Worm (Caenorhabditis elegans) whole organism, mixed stage, embryonic: ENCODE results near the gene Y42A5A.5.

Experiments
- bed-3 ChIP-seq: fragments of 200-800 bp; sonication (Bioruptor generic); optimal IDR thresholded peaks from 3 replicates; lab custom pipeline; 2018; ENCODE audit warnings: mild to moderate bottlenecking, missing genetic modification characterization, moderate library complexity, missing compliant biosample characterization
- ceh-39 ChIP-seq: fragments of 150-350 bp; optimal IDR thresholded peaks from 2 replicates; lab custom pipeline; 2014; ENCODE audit warnings: missing biosample characterization, missing genetic modification characterization
- ceh-43 ChIP-seq: fragments of 200-800 bp; sonication (Bioruptor generic); optimal IDR thresholded peaks from 2 replicates; lab custom pipeline; 2018; ENCODE audit warnings: mild to moderate bottlenecking, missing genetic modification characterization, moderate library complexity, missing compliant biosample characterization
- drap-1 ChIP-seq: fragments of 200-800 bp; sonication (Bioruptor generic); optimal IDR thresholded peaks from 3 replicates; lab custom pipeline; 2018; ENCODE audit warnings: mild to moderate bottlenecking, missing genetic modification characterization, missing compliant biosample characterization
- flh-1 ChIP-seq: fragments of 200-800 bp; sonication (Bioruptor generic); optimal IDR thresholded peaks from 2 replicates; lab custom pipeline; 2018; ENCODE audit warnings: mild to moderate bottlenecking, missing genetic modification characterization, moderate library complexity, missing compliant biosample characterization
- lsy-2 ChIP-seq: fragments of 150-350 bp; optimal IDR thresholded peaks from 2 replicates; lab custom pipeline; 2014; ENCODE audit warnings: missing biosample characterization, missing genetic modification characterization
- mab-5 ChIP-seq: fragments of 150-350 bp; optimal IDR thresholded peaks from 2 replicates; lab custom pipeline; 2014; ENCODE audit warnings: missing biosample characterization, missing genetic modification characterization
- mls-2 ChIP-seq: sonication (generic microtip); optimal IDR thresholded peaks from 2 replicates; lab custom pipeline; 2016; ENCODE audit warnings: mild to moderate bottlenecking, missing genetic modification characterization, moderate library complexity, missing compliant biosample characterization
- nhr-12 ChIP-seq: fragments of 150-350 bp; optimal IDR thresholded peaks from 2 replicates; lab custom pipeline; 2014; ENCODE audit warnings: missing biosample characterization, missing genetic modification characterization
- snpc-4 ChIP-seq: fragments of 150-350 bp; optimal IDR thresholded peaks from 2 replicates; lab custom pipeline; 2014; ENCODE audit warnings: missing biosample characterization, missing genetic modification characterization
- unc-120 ChIP-seq: sonication (generic microtip); optimal IDR thresholded peaks from 2 replicates; lab custom pipeline; 2017; ENCODE audit warnings: missing genetic modification characterization, missing compliant biosample characterization; ENCODE audit not compliant: poor library complexity, severe bottlenecking
- ztf-11 ChIP-seq: fragments of 150-350 bp; optimal IDR thresholded peaks from 2 replicates; lab custom pipeline; 2014; ENCODE audit warnings: missing biosample characterization, missing genetic modification characterization

Y42A5A.5 gene

DNA sequence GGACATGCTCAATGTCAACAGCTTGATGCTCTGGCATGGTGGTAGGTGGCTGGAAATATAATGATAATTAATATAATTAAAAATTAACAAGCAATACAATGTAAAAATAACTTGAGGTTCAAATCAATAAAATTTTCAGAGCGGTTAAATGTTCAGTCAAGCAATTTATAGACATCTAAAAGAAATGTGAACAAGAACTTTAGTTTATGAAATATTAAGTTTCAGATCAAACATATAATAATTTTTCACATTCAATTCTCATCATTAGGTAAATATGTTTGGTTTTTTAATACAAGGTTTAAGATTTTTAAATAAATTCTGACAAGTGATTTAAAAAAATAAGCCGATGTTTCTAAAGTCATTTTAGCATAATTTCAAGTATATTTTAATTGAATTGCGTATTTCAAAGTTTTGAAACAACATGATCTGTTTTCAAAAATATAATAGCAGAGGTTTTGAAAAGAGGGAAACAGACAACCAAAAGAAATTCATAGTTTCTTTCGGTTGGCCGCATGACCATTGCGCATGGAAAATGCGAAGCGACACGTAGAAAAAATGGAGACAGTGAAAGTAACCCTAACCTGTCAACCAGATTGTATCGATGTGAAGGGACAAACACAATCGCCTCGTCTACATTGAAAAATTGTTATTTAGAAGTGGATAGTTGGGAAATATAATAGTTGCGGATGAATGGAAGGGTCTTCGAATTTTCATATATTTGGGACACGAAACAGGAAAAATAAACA, 49.1 kb downstream of the Y42A5A.5 start, which contains the start of gene T04C12.11:
T04C12.11 (minus strand) TSS at position 51 of the 746 bp plus-strand sequence.
- TF ChIP-seq bed-3, result no peak

DNA sequence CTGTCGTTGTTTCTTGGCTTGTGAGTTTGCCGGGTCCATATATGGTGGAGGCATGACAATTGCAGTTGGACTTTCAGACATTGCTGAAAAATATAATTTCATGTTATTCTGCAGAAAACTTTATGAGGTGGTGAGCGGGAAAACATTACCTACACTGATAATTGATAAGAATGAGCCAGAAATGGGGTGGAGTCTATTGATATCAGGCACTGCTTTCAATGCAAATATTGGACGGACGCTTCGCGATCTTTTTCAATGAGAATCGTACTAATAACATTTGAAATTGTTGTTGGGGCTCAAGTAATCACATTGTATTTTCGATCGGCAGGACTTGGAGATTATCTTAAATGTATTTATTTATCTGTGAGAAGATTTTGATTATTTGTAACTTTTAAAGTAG, 50.4 kb downstream of the Y42A5A.5 start, which contains the start of gene T04C12.1:
T04C12.1 (minus strand) TSS at position 90 of the 400 bp plus-strand sequence.
- TF ChIP-seq unc-120 (tag; lab: Kevin White, UChicago), result no peak
- no peak for TF ChIP-seq ceh-43
- TF ChIP-seq mab-5 (tag; lab: Kevin White, UChicago), result no peak
- TF ChIP-seq flh-1 (GFP tag; lab: Kevin White, UChicago), result no peak
- TF ChIP-seq snpc-4 (tag; lab: Kevin White, UChicago), result no peak
- TF ChIP-seq ztf-11 (tag; lab: Kevin White, UChicago), result no peak
- no peak for TF ChIP-seq mls-2
- TF ChIP-seq lsy-2 (tag; lab: Kevin White, UChicago), result no peak
- TF ChIP-seq nhr-12, result no peak
- TF ChIP-seq drap-1, result no peak
- TF ChIP-seq ceh-39, result no peak
- TF ChIP-seq bed-3, result no peak
- TF ChIP-seq, all 35 proteins: peak for 0
